Worm (Caenorhabditis elegans): ENCODE data around the gene F07B10.4.

Gene F07B10.4

DNA sequence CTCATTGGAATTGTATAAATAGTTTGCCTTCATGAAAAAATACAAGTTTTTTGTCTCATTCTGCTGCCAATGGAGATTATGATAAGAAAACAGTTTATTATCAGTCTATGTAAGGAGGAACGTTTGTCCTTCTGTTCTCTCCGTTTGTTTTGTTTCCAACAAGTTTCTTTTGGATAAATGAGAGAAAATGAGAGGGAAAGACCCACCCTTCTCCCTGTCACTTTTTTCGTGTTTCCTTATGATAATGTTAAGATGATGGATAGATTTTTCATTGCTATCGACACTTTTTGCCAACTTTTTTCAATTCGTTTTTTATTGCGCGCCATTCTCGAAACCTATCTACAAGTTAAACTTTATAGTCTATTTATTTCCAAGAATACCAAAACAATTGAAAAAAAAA is 31.7 kb downstream of the F07B10.4 start:
- TF ChIP-seq syd-9 (tag; optimal IDR thresholded peaks at IDR 0.05) (no peak), elt-2 (tag; optimal IDR thresholded peaks at IDR 0.05) (peak; percentile 8)

DNA sequence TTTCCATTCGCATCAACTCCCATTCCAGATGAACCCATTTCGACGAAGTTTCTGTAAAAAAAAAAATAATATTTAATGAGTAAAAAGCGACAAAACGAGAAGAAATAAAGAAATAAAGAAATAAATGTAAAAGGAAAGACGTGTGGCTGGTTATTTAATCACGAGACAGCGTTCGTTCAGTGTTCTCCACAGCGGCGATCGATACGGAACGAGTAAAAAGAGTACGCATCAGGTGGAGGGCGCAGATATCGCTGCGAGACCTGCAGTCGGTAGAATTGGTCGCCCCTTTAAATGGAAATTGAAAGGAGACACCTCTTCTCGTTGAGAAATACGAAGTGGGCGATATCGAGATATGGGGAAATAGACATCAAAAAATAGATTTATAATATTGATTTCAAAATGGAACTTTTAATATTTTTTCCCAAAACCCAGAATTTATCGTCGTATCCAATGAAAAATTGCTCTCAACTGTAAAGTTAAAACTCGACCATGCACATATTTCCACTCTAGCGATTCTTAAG is 34.2 kb downstream of the F07B10.4 start, which contains the start of gene pqn-70:
Gene pqn-70, minus strand, starts transcription at position 51 of the 521 bp plus-strand sequence.
- peak; percentile 9 for TF ChIP-seq pros-1 (tag; optimal IDR thresholded peaks at IDR 0.05)
- TF ChIP-seq ceh-24 (tag; optimal IDR thresholded peaks at IDR 0.05): no peak
- TF ChIP-seq ama-1 (optimal IDR thresholded peaks at IDR 0.05): no peak
- TF ChIP-seq hlh-30 (tag; optimal IDR thresholded peaks at IDR 0.05; ENCODE audit: insufficient read depth): peak; percentile 94
- TF ChIP-seq elt-4 (tag; optimal IDR thresholded peaks at IDR 0.05): no peak
- no peak for TF ChIP-seq pha-2 (tag; optimal IDR thresholded peaks at IDR 0.05)
- no peak for TF ChIP-seq gmeb-2 (tag; optimal IDR thresholded peaks at IDR 0.05)
- no peak for TF ChIP-seq ceh-9 (tag; optimal IDR thresholded peaks at IDR 0.05)
- TF ChIP-seq ceh-31 (tag; optimal IDR thresholded peaks at IDR 0.05): peak; percentile 93
- TF ChIP-seq fkh-10 (GFP tag; optimal IDR thresholded peaks at IDR 0.05): no peak
- no peak for TF ChIP-seq hlh-15 (tag; optimal IDR thresholded peaks at IDR 0.05)
- TF ChIP-seq tbx-2 (tag; optimal IDR thresholded peaks at IDR 0.05): peak; percentile 79
- TF ChIP-seq ceh-18 (tag; optimal IDR thresholded peaks at IDR 0.05): peak; percentile 35
- no peak for TF ChIP-seq nhr-11 (tag; optimal IDR thresholded peaks at IDR 0.05)
- no peak for TF ChIP-seq nhr-232 (tag; optimal IDR thresholded peaks at IDR 0.05)
- TF ChIP-seq ztf-16 (tag; optimal IDR thresholded peaks at IDR 0.05): peak; percentile 16
- TF ChIP-seq ets-4 (tag; optimal IDR thresholded peaks at IDR 0.05): peak; percentile 38
- no peak for TF ChIP-seq pax-1 (tag; optimal IDR thresholded peaks at IDR 0.05)
- TF ChIP-seq tbx-7 (tag; optimal IDR thresholded peaks at IDR 0.05): peak; percentile 36
- TF ChIP-seq pqm-1 (tag; optimal IDR thresholded peaks at IDR 0.05): peak; percentile 40
- no peak for TF ChIP-seq syd-9 (tag; optimal IDR thresholded peaks at IDR 0.05)
- no peak for TF ChIP-seq ceh-30 (tag; optimal IDR thresholded peaks at IDR 0.05)
- no peak for TF ChIP-seq eyg-1 (tag; optimal IDR thresholded peaks at IDR 0.05)
- no peak for TF ChIP-seq sox-2 (GFP tag; IDR thresholded peaks at IDR 0.05)
- TF ChIP-seq ceh-34 (tag; optimal IDR thresholded peaks at IDR 0.05): peak; percentile 90
- TF ChIP-seq C08G9.2 (tag; optimal IDR thresholded peaks at IDR 0.05): peak; percentile 68
- no peak for TF ChIP-seq odd-2 (tag; optimal IDR thresholded peaks at IDR 0.05)
- peak; percentile 10 for TF ChIP-seq dmd-4 (tag; optimal IDR thresholded peaks at IDR 0.05; ENCODE audit: borderline replicate concordance)
- peak; percentile 86 for TF ChIP-seq unc-42 (tag; optimal IDR thresholded peaks at IDR 0.05)
- TF ChIP-seq ceh-19 (GFP tag; optimal IDR thresholded peaks at IDR 0.05): peak; percentile 52
- TF ChIP-seq unc-3 (GFP tag; conservative IDR thresholded peaks at IDR 0.05): no peak
- no peak for TF ChIP-seq unc-3 (tag; optimal IDR thresholded peaks at IDR 0.05)
- TF ChIP-seq K02D7.2 (tag; optimal IDR thresholded peaks at IDR 0.05): no peak
- no peak for TF ChIP-seq sdc-2 (tag; optimal IDR thresholded peaks at IDR 0.05)
- no peak for TF ChIP-seq C38D4.7 (GFP tag; optimal IDR thresholded peaks at IDR 0.05)
- TF ChIP-seq hlh-13 (GFP tag; optimal IDR thresholded peaks at IDR 0.05): no peak
- TF ChIP-seq ceh-22 (tag; optimal IDR thresholded peaks at IDR 0.05): no peak
- no peak for TF ChIP-seq lim-6 (tag; optimal IDR thresholded peaks at IDR 0.05)
- peak; percentile 43 for TF ChIP-seq elt-2 (tag; optimal IDR thresholded peaks at IDR 0.05)
- no peak for TF ChIP-seq K09A11.1 (tag; optimal IDR thresholded peaks at IDR 0.05; ENCODE audit: insufficient read depth)
- peak; percentile 57 for TF ChIP-seq ceh-14 (tag; optimal IDR thresholded peaks at IDR 0.05)
- TF ChIP-seq T23F11.4 (GFP tag; optimal IDR thresholded peaks at IDR 0.05): no peak
- no peak for TF ChIP-seq Y22D7AL.16 (tag; optimal IDR thresholded peaks at IDR 0.05)
- peak; percentile 52 for TF ChIP-seq fax-1 (tag; optimal IDR thresholded peaks at IDR 0.05)
- TF ChIP-seq rnt-1 (tag; optimal IDR thresholded peaks at IDR 0.05): peak; percentile 39
- peak; percentile 31 for TF ChIP-seq unc-55 (GFP tag; optimal IDR thresholded peaks at IDR 0.05)
- TF ChIP-seq madf-2 (tag; optimal IDR thresholded peaks at IDR 0.05): no peak
- no peak for TF ChIP-seq ceh-6 (GFP tag; optimal IDR thresholded peaks at IDR 0.05)
- TF ChIP-seq ceh-45 (GFP tag; IDR thresholded peaks at IDR 0.05): no peak
- no peak for TF ChIP-seq unc-86 (tag; optimal IDR thresholded peaks at IDR 0.05)
- no peak for TF ChIP-seq fkh-6 (tag; optimal IDR thresholded peaks at IDR 0.05)
- TF ChIP-seq zip-5 (tag; optimal IDR thresholded peaks at IDR 0.05): peak; percentile 32

All from whole organism, late embryonic.